Worm (Caenorhabditis elegans): Measurements from ENCODE around the gene atic-1.

The atic-1 gene

ce11 chrIV:7844333-7844973 lies 37.4 kb upstream of the atic-1 start:
- TF ChIP-seq ceh-36 (tag; optimal IDR thresholded peaks at IDR 0.05), result no peak
- TF ChIP-seq tra-4 (tag; optimal IDR thresholded peaks at IDR 0.05), result no peak
- no peak for TF ChIP-seq tbx-37 (GFP tag; conservative IDR thresholded peaks at IDR 0.05)
- no peak for TF ChIP-seq ets-7 (tag; optimal IDR thresholded peaks at IDR 0.05)
- TF ChIP-seq B0310.2 (tag; optimal IDR thresholded peaks at IDR 0.05), result no peak
- TF ChIP-seq pes-1 (GFP tag; IDR thresholded peaks at IDR 0.05), result no peak
- no peak for TF ChIP-seq scrt-1 (GFP tag; IDR thresholded peaks at IDR 0.05)
- TF ChIP-seq flt-1 (GFP tag; IDR thresholded peaks at IDR 0.05), result no peak
- TF ChIP-seq F13C5.2 (tag; optimal IDR thresholded peaks at IDR 0.05), result no peak
- TF ChIP-seq ceh-13 (GFP tag; optimal IDR thresholded peaks at IDR 0.05), result no peak
- TF ChIP-seq aly-1 (tag; optimal IDR thresholded peaks at IDR 0.05), result no peak
- no peak for TF ChIP-seq hmbx-1 (tag; optimal IDR thresholded peaks at IDR 0.05)
- no peak for TF ChIP-seq hmg-4 (GFP tag; optimal IDR thresholded peaks at IDR 0.05)
- no peak for TF ChIP-seq sea-1 (GFP tag; conservative IDR thresholded peaks at IDR 0.05)

ce11 chrIV:7845585-7845984 lies 36.2 kb upstream of the atic-1 start:
- TF ChIP-seq F13C5.2 (tag; optimal IDR thresholded peaks at IDR 0.05) (peak; percentile 78), hnd-1 (tag; optimal IDR thresholded peaks at IDR 0.05) (no peak), hmbx-1 (tag; optimal IDR thresholded peaks at IDR 0.05) (no peak), sea-1 (GFP tag; conservative IDR thresholded peaks at IDR 0.05) (0 out of 2 replicates have a peak, but pooled peaks have one; percentile 48), tbx-11 (GFP tag; IDR thresholded peaks at IDR 0.05) (0 out of 2 replicates have a peak, but pooled peaks have one; percentile 15), scrt-1 (GFP tag; IDR thresholded peaks at IDR 0.05) (no peak), B0310.2 (tag; optimal IDR thresholded peaks at IDR 0.05) (no peak), aly-1 (tag; optimal IDR thresholded peaks at IDR 0.05) (peak; percentile 76), flt-1 (GFP tag; IDR thresholded peaks at IDR 0.05) (no peak), ama-1 (optimal IDR thresholded peaks at IDR 0.05) (no peak), tbx-37 (GFP tag; conservative IDR thresholded peaks at IDR 0.05) (0 out of 2 replicates have a peak, but pooled peaks have one; percentile 14), tra-4 (tag; optimal IDR thresholded peaks at IDR 0.05) (no peak), ets-7 (tag; optimal IDR thresholded peaks at IDR 0.05) (peak; percentile 17), ceh-36 (tag; optimal IDR thresholded peaks at IDR 0.05) (peak; percentile 36), pes-1 (GFP tag; IDR thresholded peaks at IDR 0.05) (no peak), ceh-13 (GFP tag; optimal IDR thresholded peaks at IDR 0.05) (no peak), hmg-4 (GFP tag; optimal IDR thresholded peaks at IDR 0.05) (peak; percentile 91)

ce11 chrIV:7846386-7846785 lies 35.4 kb upstream of the atic-1 start, which contains the start of gene C06A6.2:
C06A6.2 (plus strand) TSS chrIV:7846622.
- no peak for TF ChIP-seq ceh-13 (GFP tag; optimal IDR thresholded peaks at IDR 0.05)
- TF ChIP-seq F13C5.2 (tag; optimal IDR thresholded peaks at IDR 0.05), result no peak
- no peak for TF ChIP-seq ets-7 (tag; optimal IDR thresholded peaks at IDR 0.05)
- no peak for TF ChIP-seq ceh-36 (tag; optimal IDR thresholded peaks at IDR 0.05)
- TF ChIP-seq hmg-4 (GFP tag; optimal IDR thresholded peaks at IDR 0.05), result no peak
- TF ChIP-seq tbx-11 (GFP tag; IDR thresholded peaks at IDR 0.05), result no peak
- TF ChIP-seq ama-1 (optimal IDR thresholded peaks at IDR 0.05), result no peak
- TF ChIP-seq sea-1 (GFP tag; conservative IDR thresholded peaks at IDR 0.05), result no peak
- no peak for TF ChIP-seq tra-4 (tag; optimal IDR thresholded peaks at IDR 0.05)
- no peak for TF ChIP-seq B0310.2 (tag; optimal IDR thresholded peaks at IDR 0.05)
- TF ChIP-seq pes-1 (GFP tag; IDR thresholded peaks at IDR 0.05), result no peak
- TF ChIP-seq tbx-37 (GFP tag; conservative IDR thresholded peaks at IDR 0.05), result no peak
- no peak for TF ChIP-seq hnd-1 (tag; optimal IDR thresholded peaks at IDR 0.05)
- no peak for TF ChIP-seq scrt-1 (GFP tag; IDR thresholded peaks at IDR 0.05)
- no peak for TF ChIP-seq aly-1 (tag; optimal IDR thresholded peaks at IDR 0.05)

- TF ChIP-seq tbx-37 (GFP tag; conservative IDR thresholded peaks at IDR 0.05) (no peak), hmg-4 (GFP tag; optimal IDR thresholded peaks at IDR 0.05) (no peak), B0310.2 (tag; optimal IDR thresholded peaks at IDR 0.05) (peak; percentile 16)
Observed at ce11 chrIV:7849235-7849634, 32.6 kb upstream of the atic-1 start.

- TF ChIP-seq B0310.2 (tag; optimal IDR thresholded peaks at IDR 0.05) (no peak), flt-1 (GFP tag; IDR thresholded peaks at IDR 0.05) (no peak), tbx-11 (GFP tag; IDR thresholded peaks at IDR 0.05) (no peak), ceh-13 (GFP tag; optimal IDR thresholded peaks at IDR 0.05) (no peak), hnd-1 (tag; optimal IDR thresholded peaks at IDR 0.05) (no peak), F13C5.2 (tag; optimal IDR thresholded peaks at IDR 0.05) (no peak), hmg-4 (GFP tag; optimal IDR thresholded peaks at IDR 0.05) (no peak), sea-1 (GFP tag; conservative IDR thresholded peaks at IDR 0.05) (no peak), ama-1 (optimal IDR thresholded peaks at IDR 0.05) (no peak), ceh-36 (tag; optimal IDR thresholded peaks at IDR 0.05) (no peak), ets-7 (tag; optimal IDR thresholded peaks at IDR 0.05) (no peak), scrt-1 (GFP tag; IDR thresholded peaks at IDR 0.05) (no peak), tra-4 (tag; optimal IDR thresholded peaks at IDR 0.05) (no peak), hmbx-1 (tag; optimal IDR thresholded peaks at IDR 0.05) (no peak), aly-1 (tag; optimal IDR thresholded peaks at IDR 0.05) (no peak)
Observed at ce11 chrIV:7850329-7850728, 31.5 kb upstream of the atic-1 start.

- TF ChIP-seq B0310.2 (tag; optimal IDR thresholded peaks at IDR 0.05) (no peak), ets-7 (tag; optimal IDR thresholded peaks at IDR 0.05) (no peak), tbx-37 (GFP tag; conservative IDR thresholded peaks at IDR 0.05) (no peak), ama-1 (optimal IDR thresholded peaks at IDR 0.05) (no peak), ceh-13 (GFP tag; optimal IDR thresholded peaks at IDR 0.05) (no peak), tra-4 (tag; optimal IDR thresholded peaks at IDR 0.05) (no peak), F13C5.2 (tag; optimal IDR thresholded peaks at IDR 0.05) (no peak), aly-1 (tag; optimal IDR thresholded peaks at IDR 0.05) (no peak), tbx-11 (GFP tag; IDR thresholded peaks at IDR 0.05) (no peak), sea-1 (GFP tag; conservative IDR thresholded peaks at IDR 0.05) (no peak), hmbx-1 (tag; optimal IDR thresholded peaks at IDR 0.05) (no peak), pes-1 (GFP tag; IDR thresholded peaks at IDR 0.05) (no peak)
Observed at ce11 chrIV:7851291-7851690, 30.5 kb upstream of the atic-1 start.

- TF ChIP-seq B0310.2 (tag; optimal IDR thresholded peaks at IDR 0.05) (no peak), ets-7 (tag; optimal IDR thresholded peaks at IDR 0.05) (no peak), tbx-37 (GFP tag; conservative IDR thresholded peaks at IDR 0.05) (no peak), hmbx-1 (tag; optimal IDR thresholded peaks at IDR 0.05) (no peak), aly-1 (tag; optimal IDR thresholded peaks at IDR 0.05) (no peak), ama-1 (optimal IDR thresholded peaks at IDR 0.05) (no peak), scrt-1 (GFP tag; IDR thresholded peaks at IDR 0.05) (no peak), tra-4 (tag; optimal IDR thresholded peaks at IDR 0.05) (no peak), sea-1 (GFP tag; conservative IDR thresholded peaks at IDR 0.05) (no peak), ceh-36 (tag; optimal IDR thresholded peaks at IDR 0.05) (no peak), hnd-1 (tag; optimal IDR thresholded peaks at IDR 0.05) (no peak), tbx-11 (GFP tag; IDR thresholded peaks at IDR 0.05) (no peak)
Observed at ce11 chrIV:7868607-7869006, 13.2 kb upstream of the atic-1 start, which contains the start of gene flp-10. flp-10 (plus strand) TSS chrIV:7868907.
